Worm (Caenorhabditis elegans) whole organism, L2 larva: ENCODE data around the gene F58E6.4.

Source experiments
- C34F6.9 ChIP-seq: fragments of 150-350 bp; optimal IDR thresholded peaks from 2 replicates; lab custom pipeline; 2014; ENCODE audit warnings: missing biosample characterization, missing genetic modification characterization
- F13H6.1 ChIP-seq: sonication (generic microtip); optimal IDR thresholded peaks from 2 replicates; lab custom pipeline; 2016; ENCODE audit warnings: missing genetic modification characterization, missing compliant biosample characterization
- R02D3.7 ChIP-seq: fragments of 150-350 bp; optimal IDR thresholded peaks from 2 replicates; lab custom pipeline; 2014; ENCODE audit warnings: missing biosample characterization, missing genetic modification characterization
- Y55F3AM.14 ChIP-seq: fragments of 200-800 bp; sonication (Bioruptor generic); optimal IDR thresholded peaks from 2 replicates; lab custom pipeline; 2018; ENCODE audit warnings: mild to moderate bottlenecking, missing genetic modification characterization, missing compliant biosample characterization
- ZK546.5 ChIP-seq: sonication (generic microtip); optimal IDR thresholded peaks from 2 replicates; lab custom pipeline; 2017; ENCODE audit warnings: missing biosample characterization, missing genetic modification characterization
- alr-1 ChIP-seq: fragments of 150-350 bp; optimal IDR thresholded peaks from 2 replicates; lab custom pipeline; 2014; ENCODE audit warnings: missing biosample characterization, missing genetic modification characterization
- aly-2 ChIP-seq: fragments of 150-350 bp; optimal IDR thresholded peaks from 2 replicates; lab custom pipeline; 2014; ENCODE audit warnings: missing biosample characterization, missing genetic modification characterization
- ama-1 ChIP-seq: fragments of 150-350 bp; optimal IDR thresholded peaks from 2 replicates; lab custom pipeline; 2018; ENCODE audit warnings: inconsistent platforms
- blmp-1 ChIP-seq: sonication (generic microtip); optimal IDR thresholded peaks from 2 replicates; lab custom pipeline; 2017; ENCODE audit warnings: missing genetic modification characterization, mild to moderate bottlenecking, missing compliant biosample characterization, antibody characterized with exemption, moderate library complexity; ENCODE audit not compliant: insufficient read depth
- ceh-16 ChIP-seq: fragments of 150-350 bp; optimal IDR thresholded peaks from 2 replicates; lab custom pipeline; 2014; ENCODE audit warnings: missing biosample characterization, missing genetic modification characterization
- ceh-82 ChIP-seq: fragments of 150-350 bp; optimal IDR thresholded peaks from 2 replicates; lab custom pipeline; 2014; ENCODE audit warnings: missing biosample characterization, missing genetic modification characterization
- crh-2 ChIP-seq: sonication (generic microtip); optimal IDR thresholded peaks from 2 replicates; lab custom pipeline; 2017; ENCODE audit warnings: missing biosample characterization, missing genetic modification characterization
- dmd-4 ChIP-seq: sonication (generic microtip); optimal IDR thresholded peaks from 2 replicates; lab custom pipeline; 2017; ENCODE audit warnings: missing biosample characterization, missing genetic modification characterization
- egl-27 ChIP-seq: sonication (generic microtip); optimal IDR thresholded peaks from 3 replicates; lab custom pipeline; 2017; ENCODE audit warnings: missing biosample characterization, missing genetic modification reagents, missing genetic modification characterization
- elt-1 ChIP-seq: fragments of 150-350 bp; optimal IDR thresholded peaks from 2 replicates; lab custom pipeline; 2014; ENCODE audit warnings: missing biosample characterization, missing genetic modification characterization
- elt-3 ChIP-seq: sonication (generic microtip); optimal IDR thresholded peaks from 2 replicates; lab custom pipeline; 2017; ENCODE audit warnings: missing biosample characterization, missing genetic modification characterization
- fos-1 ChIP-seq: fragments of 150-350 bp; optimal IDR thresholded peaks from 2 replicates; lab custom pipeline; 2014; ENCODE audit warnings: missing biosample characterization, missing genetic modification characterization
- gmeb-1 ChIP-seq: fragments of 150-350 bp; optimal IDR thresholded peaks from 2 replicates; lab custom pipeline; 2014; ENCODE audit warnings: missing biosample characterization, missing genetic modification characterization
- lin-11 ChIP-seq: fragments of 150-350 bp; sonication (generic microtip); optimal IDR thresholded peaks from 2 replicates; lab custom pipeline; 2014; ENCODE audit warnings: missing biosample characterization, missing genetic modification characterization, inconsistent platforms, mixed read lengths
- lin-13 ChIP-seq: fragments of 150-350 bp; optimal IDR thresholded peaks from 2 replicates; lab custom pipeline; 2014; ENCODE audit warnings: missing biosample characterization, missing genetic modification reagents, missing genetic modification characterization
- lin-39 ChIP-seq: fragments of 150-350 bp; optimal IDR thresholded peaks from 2 replicates; lab custom pipeline; 2014; ENCODE audit warnings: missing biosample characterization, missing genetic modification reagents, missing genetic modification characterization
- lsy-2 ChIP-seq, 2 experiments: fragments of 150-350 bp in 1 of 2; sonication (generic microtip) in 1 of 2; optimal IDR thresholded peaks; 2 replicates each; lab custom pipeline; 2014 to 2017; ENCODE audit warnings: missing biosample characterization in 2 of 2, missing genetic modification characterization in 2 of 2
- mab-5 ChIP-seq: fragments of 150-350 bp; optimal IDR thresholded peaks from 2 replicates; lab custom pipeline; 2014; ENCODE audit warnings: missing biosample characterization, missing genetic modification characterization
- mbf-1 ChIP-seq: sonication (generic microtip); optimal IDR thresholded peaks from 2 replicates; lab custom pipeline; 2017; ENCODE audit warnings: missing biosample characterization, missing genetic modification characterization
- mdl-1 ChIP-seq, 2 experiments: fragments of 150-350 bp in 1 of 2; sonication (generic microtip) in 1 of 2; optimal IDR thresholded peaks; 2 replicates each; lab custom pipeline; 2017; ENCODE audit warnings: missing biosample characterization in 2 of 2, missing genetic modification characterization in 2 of 2
- nhr-10 ChIP-seq: sonication (generic microtip); optimal IDR thresholded peaks from 2 replicates; lab custom pipeline; 2017; ENCODE audit warnings: missing biosample characterization, missing genetic modification characterization
- nhr-11 ChIP-seq: fragments of 150-350 bp; optimal IDR thresholded peaks from 2 replicates; lab custom pipeline; 2014; ENCODE audit warnings: missing biosample characterization, missing genetic modification characterization
- nhr-12 ChIP-seq: fragments of 150-350 bp; optimal IDR thresholded peaks from 2 replicates; lab custom pipeline; 2014; ENCODE audit warnings: missing biosample characterization, missing genetic modification characterization
- nhr-129 ChIP-seq: fragments of 150-350 bp; optimal IDR thresholded peaks from 2 replicates; lab custom pipeline; 2014; ENCODE audit warnings: missing biosample characterization, missing genetic modification characterization
- nhr-21 ChIP-seq: fragments of 150-350 bp; optimal IDR thresholded peaks from 2 replicates; lab custom pipeline; 2014; ENCODE audit warnings: missing biosample characterization, missing genetic modification characterization
- nhr-23 ChIP-seq: fragments of 150-350 bp; optimal IDR thresholded peaks from 2 replicates; lab custom pipeline; 2014; ENCODE audit warnings: missing biosample characterization, missing genetic modification reagents, missing genetic modification characterization
- nhr-25 ChIP-seq: fragments of 150-350 bp; sonication (generic microtip); optimal IDR thresholded peaks from 3 replicates; lab custom pipeline; 2014; ENCODE audit warnings: missing biosample characterization, missing genetic modification characterization
- nhr-6 ChIP-seq: fragments of 150-350 bp; optimal IDR thresholded peaks from 2 replicates; lab custom pipeline; 2014; ENCODE audit warnings: missing biosample characterization, missing genetic modification characterization
- peb-1 ChIP-seq: fragments of 150-350 bp; optimal IDR thresholded peaks from 2 replicates; lab custom pipeline; 2014; ENCODE audit warnings: missing biosample characterization, missing genetic modification characterization
- sem-4 ChIP-seq: fragments of 150-350 bp; optimal IDR thresholded peaks from 2 replicates; lab custom pipeline; 2014; ENCODE audit warnings: missing biosample characterization, missing genetic modification reagents, missing genetic modification characterization
- skn-1 ChIP-seq: sonication (generic microtip); optimal IDR thresholded peaks from 2 replicates; lab custom pipeline; 2017; ENCODE audit warnings: missing biosample characterization, missing genetic modification characterization
- sma-3 ChIP-seq: sonication (generic microtip); optimal IDR thresholded peaks from 2 replicates; lab custom pipeline; 2016; ENCODE audit warnings: missing genetic modification reagents, missing genetic modification characterization, missing compliant biosample characterization
- sma-9 ChIP-seq, 2 experiments: fragments of 150-350 bp in 1 of 2; sonication (generic microtip) in 1 of 2; optimal IDR thresholded peaks; 2 replicates each; lab custom pipeline; 2014 to 2016; ENCODE audit warnings: missing genetic modification characterization in 2 of 2, mild to moderate bottlenecking in 1 of 2, missing biosample characterization in 1 of 2, missing compliant biosample characterization in 1 of 2, missing genetic modification reagents in 1 of 2, moderate library complexity in 1 of 2
- snpc-4 ChIP-seq: fragments of 150-350 bp; optimal IDR thresholded peaks from 2 replicates; lab custom pipeline; 2014; ENCODE audit warnings: missing biosample characterization, missing genetic modification characterization
- unc-39 ChIP-seq: fragments of 150-350 bp; optimal IDR thresholded peaks from 2 replicates; lab custom pipeline; 2014; ENCODE audit warnings: missing biosample characterization, missing genetic modification characterization
- unc-55 ChIP-seq: fragments of 150-350 bp; sonication (generic microtip); optimal IDR thresholded peaks from 3 replicates; lab custom pipeline; 2014; ENCODE audit warnings: missing biosample characterization, missing genetic modification reagents, missing genetic modification characterization
- unc-62 ChIP-seq: fragments of 150-350 bp; optimal IDR thresholded peaks from 2 replicates; lab custom pipeline; 2014; ENCODE audit warnings: missing biosample characterization, missing genetic modification reagents, missing genetic modification characterization
- zag-1 ChIP-seq: fragments of 150-350 bp; optimal IDR thresholded peaks from 2 replicates; lab custom pipeline; 2014; ENCODE audit warnings: missing biosample characterization, missing genetic modification characterization
- ztf-1 ChIP-seq: fragments of 200-800 bp; sonication (Bioruptor generic); conservative IDR thresholded peaks from 2 replicates; pipeline ENCODE4 v1.3.6; 2022; ENCODE audit warnings: missing genetic modification characterization, missing compliant biosample characterization
- ztf-11 ChIP-seq: sonication (generic microtip); optimal IDR thresholded peaks from 2 replicates; lab custom pipeline; 2017; ENCODE audit warnings: missing biosample characterization, missing genetic modification characterization
- ztf-4 ChIP-seq: fragments of 150-350 bp; optimal IDR thresholded peaks from 2 replicates; lab custom pipeline; 2014; ENCODE audit warnings: missing biosample characterization, missing genetic modification characterization

F58E6.4 gene

DNA sequence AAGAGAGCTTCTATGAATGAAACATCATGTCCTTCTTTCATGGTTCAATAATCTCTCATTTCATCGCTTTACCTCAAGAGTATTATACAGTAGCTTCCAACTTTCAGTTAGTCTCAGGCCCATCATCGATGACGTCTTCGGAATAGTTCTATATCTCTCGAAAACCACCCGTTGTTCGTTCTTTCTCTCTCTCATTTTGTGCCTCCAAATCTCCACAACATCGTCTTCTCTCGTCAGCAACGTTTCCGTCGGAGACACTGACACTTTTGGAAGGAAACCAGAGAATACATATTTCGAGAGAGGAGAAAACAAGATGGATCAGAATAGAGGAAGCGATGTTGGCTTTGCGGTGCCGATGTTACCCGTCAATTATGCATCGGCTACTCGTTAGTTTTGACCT, 18.4 kb downstream of the F58E6.4 start (continued):
- no peak for TF ChIP-seq ztf-4 (tag; lab: Kevin White, UChicago)

DNA sequence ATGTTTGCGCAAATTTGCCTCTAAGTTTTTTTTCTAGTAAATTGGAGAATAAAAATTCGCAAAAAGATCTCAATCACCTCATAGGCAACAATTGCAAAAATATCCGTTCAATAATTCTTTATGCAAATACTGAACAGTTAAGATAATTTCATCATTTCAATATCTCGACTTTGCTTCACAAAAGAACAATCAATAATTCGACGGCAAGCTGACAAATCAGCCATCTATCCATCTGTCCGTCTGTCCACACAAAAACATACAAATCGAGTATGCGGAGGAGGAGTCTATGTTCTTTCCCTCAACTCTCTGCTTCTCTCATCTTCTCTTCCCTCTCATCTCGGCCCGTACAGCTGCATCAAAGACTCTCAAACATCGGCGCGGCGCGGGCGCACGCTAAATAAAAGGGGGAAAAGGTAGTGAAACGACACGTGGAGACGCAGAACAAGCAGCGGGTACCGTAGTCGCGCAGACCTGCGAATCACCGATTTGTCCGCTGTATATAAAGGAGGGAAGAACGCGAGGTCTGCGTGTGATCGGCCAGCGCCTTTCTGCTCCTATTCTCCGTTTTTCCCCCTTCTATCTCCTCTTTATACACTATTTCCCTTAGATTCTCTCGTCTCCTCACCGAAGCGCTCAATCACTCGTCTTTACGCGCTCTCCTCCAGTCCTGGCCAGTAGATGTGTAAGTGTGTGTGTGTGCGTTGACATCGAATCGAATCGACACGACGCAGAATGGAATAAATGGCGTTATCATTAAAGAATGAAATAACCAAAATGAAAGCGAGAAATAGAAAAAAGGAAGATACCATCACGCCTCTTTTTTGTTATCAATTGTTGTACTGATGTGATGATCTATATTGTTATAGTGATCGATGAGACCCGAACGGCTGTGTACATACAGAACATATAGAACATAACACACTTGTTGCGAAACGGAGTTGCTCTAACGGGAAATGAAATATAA, 19.2 kb downstream of the F58E6.4 start:
- TF ChIP-seq lin-13 (GFP tag; lab: Kevin White, UChicago), result peak; percentile 88
- no peak for TF ChIP-seq elt-3 (tag; lab: Kevin White, UChicago)
- TF ChIP-seq R02D3.7 (tag; lab: Kevin White, UChicago), result no peak
- TF ChIP-seq unc-55, result peak; percentile 95
- no peak for TF ChIP-seq alr-1 (tag; lab: Kevin White, UChicago)
- TF ChIP-seq egl-27, result peak; percentile 85
- no peak for TF ChIP-seq aly-2 (tag; lab: Kevin White, UChicago)
- TF ChIP-seq mdl-1 (tag; optimal IDR thresholded peaks at IDR 0.05; lab: Kevin White, UChicago), result peak; percentile 90 to 98
- TF ChIP-seq sem-4, result peak; percentile 61
- peak; percentile 98 for TF ChIP-seq nhr-129
- peak; percentile 90 to 98 for TF ChIP-seq lsy-2 (tag; optimal IDR thresholded peaks at IDR 0.05; lab: Kevin White, UChicago)
- TF ChIP-seq mbf-1, result no peak
- TF ChIP-seq ZK546.5, result peak; percentile 61
- no peak for TF ChIP-seq nhr-23
- TF ChIP-seq lin-39 (tag; lab: Kevin White, UChicago), result peak; percentile 80
- peak; percentile 94 for TF ChIP-seq ztf-4 (tag; lab: Kevin White, UChicago)
- TF ChIP-seq nhr-10 (tag; lab: Kevin White, UChicago), result peak; percentile 23
- TF ChIP-seq ceh-16 (tag; lab: Kevin White, UChicago), result peak; percentile 91
- TF ChIP-seq zag-1, result peak; percentile 93
- peak; percentile 97 for TF ChIP-seq fos-1 (tag; lab: Kevin White, UChicago)
- no peak for TF ChIP-seq peb-1 (tag; lab: Kevin White, UChicago)
- peak; percentile 98 for TF ChIP-seq crh-2 (tag; lab: Kevin White, UChicago)
- TF ChIP-seq nhr-21 (tag; lab: Kevin White, UChicago), result peak; percentile 96
- TF ChIP-seq blmp-1 (tag; lab: Kevin White, UChicago), result peak; percentile 76
- TF ChIP-seq nhr-6 (tag; lab: Kevin White, UChicago), result peak; percentile 77
- peak; percentile 90 for TF ChIP-seq sma-9 (GFP tag; optimal IDR thresholded peaks at IDR 0.05; lab: Kevin White, UChicago)
- TF ChIP-seq sma-9 (tag; optimal IDR thresholded peaks at IDR 0.05; lab: Kevin White, UChicago), result no peak
- peak; percentile 99 for TF ChIP-seq ama-1 (lab: Kevin White, UChicago)
- TF ChIP-seq ztf-1 (GFP tag; lab: Robert Waterston, UW), result 0 out of 2 replicates have a peak, but pooled peaks have one; percentile 63
- no peak for TF ChIP-seq ceh-82 (tag; lab: Kevin White, UChicago)
- peak; percentile 39 for TF ChIP-seq ztf-11 (tag; lab: Kevin White, UChicago)
- TF ChIP-seq Y55F3AM.14, result peak; percentile 90
- TF ChIP-seq nhr-12 (tag; lab: Kevin White, UChicago), result no peak
- TF ChIP-seq elt-1 (tag; lab: Kevin White, UChicago), result no peak
- peak; percentile 76 for TF ChIP-seq mab-5
- no peak for TF ChIP-seq unc-62
- TF ChIP-seq dmd-4 (tag; lab: Kevin White, UChicago), result no peak
- peak; percentile 77 for TF ChIP-seq nhr-11
- TF ChIP-seq F13H6.1 (tag; lab: Kevin White, UChicago), result peak; percentile 98
- peak; percentile 93 for TF ChIP-seq sma-3 (GFP tag; lab: Kevin White, UChicago)
- peak; percentile 98 for TF ChIP-seq lin-11
- peak; percentile 68 for TF ChIP-seq gmeb-1 (tag; lab: Kevin White, UChicago)
- TF ChIP-seq unc-39 (tag; lab: Kevin White, UChicago), result peak; percentile 69
- peak; percentile 55 for TF ChIP-seq skn-1 (tag; lab: Kevin White, UChicago)
- TF ChIP-seq C34F6.9 (tag; lab: Kevin White, UChicago), result peak; percentile 96
- peak; percentile 93 for TF ChIP-seq nhr-25
- TF ChIP-seq snpc-4, result peak; percentile 79
